ENCODE assay signal across 1 fruit fly cellular context in the genomic region with DNA sequence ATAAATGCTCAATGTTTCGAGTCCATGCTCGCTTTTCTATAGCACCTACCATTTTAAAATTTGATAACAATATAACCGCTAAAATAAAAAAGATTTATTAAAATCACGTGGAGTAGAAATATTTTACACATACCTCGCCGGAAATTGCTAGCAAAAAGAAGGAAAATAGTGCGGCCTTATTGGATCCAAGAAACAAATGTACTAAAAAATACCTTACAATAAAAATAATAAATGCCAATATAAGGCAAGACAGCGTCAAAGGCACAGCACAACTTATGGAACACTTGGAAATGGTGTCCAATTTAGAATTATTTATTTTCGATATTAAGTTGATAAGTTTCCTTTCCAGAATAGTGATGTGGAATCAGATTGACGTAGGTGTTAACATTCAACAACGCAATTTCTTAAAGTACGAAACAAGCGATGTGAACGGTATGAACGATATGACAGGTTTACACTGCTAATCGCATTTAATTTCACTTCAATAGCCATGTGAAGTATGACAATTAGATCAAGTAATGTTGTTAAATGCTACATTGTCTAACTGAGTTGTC.
TF ChIP-seq lines count a peak whose summit lies in the region.

Gene RpL5 (minus strand): TSS at position 397 of the 554 bp plus-strand sequence.

TF ChIP-seq in whole organism, embryonic, 481 proteins besides CTCF, POLR2A, EP300 and RAD21 (continued from another document and continues in another):
- TF ChIP-seq Atf3 (GFP tag; optimal IDR thresholded peaks at IDR 0.05; lab: Kevin White, UChicago), result peak; percentile 31
- TF ChIP-seq zen (tag; optimal IDR thresholded peaks at IDR 0.05; lab: Kevin White, UChicago), result peak; percentile 70
- no peak for TF ChIP-seq hth (optimal IDR thresholded peaks at IDR 0.05; lab: Kevin White, UChicago)
- no peak for TF ChIP-seq ftz-f1 (GFP tag; optimal IDR thresholded peaks at IDR 0.05; lab: Kevin White, UChicago)
- peak; percentile 68; the same call in 1 of the 2 replicates for TF ChIP-seq Rfx (GFP tag; IDR thresholded peaks at IDR 0.05; lab: Robert Waterston, UW)
- no peak for TF ChIP-seq Gug (GFP tag; IDR thresholded peaks at IDR 0.05; lab: Robert Waterston, UW)
- no peak for TF ChIP-seq gcm (GFP tag; optimal IDR thresholded peaks at IDR 0.05; lab: Kevin White, UChicago)
- peak in 1 of 3 experiments; percentile 9 for TF ChIP-seq lola (GFP tag; optimal IDR thresholded peaks at IDR 0.05; lab: Kevin White, UChicago)
- TF ChIP-seq sug (tag; optimal IDR thresholded peaks at IDR 0.05; lab: Kevin White, UChicago), result peak; percentile 19
- TF ChIP-seq Chrac-16 (GFP tag; optimal IDR thresholded peaks at IDR 0.05; lab: Kevin White, UChicago), result no peak
- no peak for TF ChIP-seq wor (GFP tag; IDR thresholded peaks at IDR 0.05; lab: Robert Waterston, UW)
- no peak for TF ChIP-seq CG2202 (tag; optimal IDR thresholded peaks at IDR 0.05; lab: Kevin White, UChicago)
- TF ChIP-seq CG7357 (GFP tag; IDR thresholded peaks at IDR 0.05; lab: Robert Waterston, UW), result peak; percentile 96
- TF ChIP-seq CG2678 (tag; optimal IDR thresholded peaks at IDR 0.05; lab: Kevin White, UChicago), result no peak
- no peak for TF ChIP-seq abd-A (tag; optimal IDR thresholded peaks at IDR 0.05; lab: Kevin White, UChicago)
- no peak for TF ChIP-seq ap (GFP tag; IDR thresholded peaks at IDR 0.05; lab: Robert Waterston, UW)
- no peak for TF ChIP-seq Dip2 (GFP tag; IDR thresholded peaks at IDR 0.05; lab: Robert Waterston, UW)
- no peak for TF ChIP-seq klu (GFP tag; IDR thresholded peaks at IDR 0.05; lab: Robert Waterston, UW)
- no peak for TF ChIP-seq bab2 (GFP tag; optimal IDR thresholded peaks at IDR 0.05; lab: Kevin White, UChicago)
- TF ChIP-seq chm (GFP tag; IDR thresholded peaks at IDR 0.05; lab: Robert Waterston, UW), result no peak
- no peak for TF ChIP-seq Fer1 (GFP tag; optimal IDR thresholded peaks at IDR 0.05; lab: Kevin White, UChicago)
- TF ChIP-seq CG9876 (GFP tag; optimal IDR thresholded peaks at IDR 0.05; lab: Kevin White, UChicago), result peak; percentile 39
- TF ChIP-seq CG8359 (GFP tag; optimal IDR thresholded peaks at IDR 0.05; lab: Kevin White, UChicago; ENCODE audit: borderline replicate concordance), result no peak
- peak; percentile 3 for TF ChIP-seq Sry-β (GFP tag; optimal IDR thresholded peaks at IDR 0.05; lab: Kevin White, UChicago)
- TF ChIP-seq CG12219 (GFP tag; optimal IDR thresholded peaks at IDR 0.05; lab: Kevin White, UChicago), result no peak
- no peak for TF ChIP-seq Doc2 (GFP tag; IDR thresholded peaks at IDR 0.05; lab: Robert Waterston, UW)
- no peak for TF ChIP-seq insv (GFP tag; optimal IDR thresholded peaks at IDR 0.05; lab: Kevin White, UChicago)
- TF ChIP-seq CG32772 (GFP tag; IDR thresholded peaks at IDR 0.05; lab: Robert Waterston, UW), result no peak
- no peak for TF ChIP-seq grn (GFP tag; optimal IDR thresholded peaks at IDR 0.05; lab: Kevin White, UChicago)
- TF ChIP-seq CG12104 (GFP tag; optimal IDR thresholded peaks at IDR 0.05; lab: Kevin White, UChicago), result no peak
- no peak for TF ChIP-seq CG1832 (GFP tag; optimal IDR thresholded peaks at IDR 0.05; lab: Kevin White, UChicago)
- TF ChIP-seq CG1603 (tag; optimal IDR thresholded peaks at IDR 0.05; lab: Kevin White, UChicago), result peak; percentile 100
- peak; percentile 74 for TF ChIP-seq nmo (GFP tag; optimal IDR thresholded peaks at IDR 0.05; lab: Kevin White, UChicago)
- no peak for TF ChIP-seq CG3163 (GFP tag; optimal IDR thresholded peaks at IDR 0.05; lab: Kevin White, UChicago)
- TF ChIP-seq Dref (GFP tag; IDR thresholded peaks at IDR 0.05; lab: Robert Waterston, UW), result no peak
- TF ChIP-seq CG10366 (GFP tag; IDR thresholded peaks at IDR 0.05; lab: Robert Waterston, UW), result peak; percentile 29; the same call in 1 of the 2 replicates
- no peak for TF ChIP-seq CG10462 (GFP tag; optimal IDR thresholded peaks at IDR 0.05; lab: Kevin White, UChicago)
- no peak for TF ChIP-seq pnt (GFP tag; optimal IDR thresholded peaks at IDR 0.05; lab: Kevin White, UChicago)
- TF ChIP-seq Awh (GFP tag; IDR thresholded peaks at IDR 0.05; lab: Robert Waterston, UW), result no peak
- peak; percentile 54 for TF ChIP-seq CG8290 (GFP tag; optimal IDR thresholded peaks at IDR 0.05; lab: Kevin White, UChicago)
- TF ChIP-seq CG8290 (tag; optimal IDR thresholded peaks at IDR 0.05; lab: Kevin White, UChicago), result peak in 1 of 2 experiments; percentile 45
- TF ChIP-seq CG2889 (GFP tag; IDR thresholded peaks at IDR 0.05; lab: Robert Waterston, UW), result no peak
- peak; percentile 28 for TF ChIP-seq caup (GFP tag; optimal IDR thresholded peaks at IDR 0.05; lab: Kevin White, UChicago; ENCODE audit: severe bottlenecking)
- TF ChIP-seq disco-r (GFP tag; optimal IDR thresholded peaks at IDR 0.05; lab: Kevin White, UChicago), result no peak
- no peak; the same call in 1 of the 2 replicates for TF ChIP-seq vvl (GFP tag; IDR thresholded peaks at IDR 0.05; lab: Robert Waterston, UW)
- peak; percentile 38 for TF ChIP-seq CG13775 (GFP tag; optimal IDR thresholded peaks at IDR 0.05; lab: Kevin White, UChicago)
- no peak for TF ChIP-seq CG1792 (GFP tag; optimal IDR thresholded peaks at IDR 0.05; lab: Kevin White, UChicago)
- TF ChIP-seq jing (GFP tag; optimal IDR thresholded peaks at IDR 0.05; lab: Kevin White, UChicago), result peak; percentile 9
- TF ChIP-seq Ptx1 (GFP tag; IDR thresholded peaks at IDR 0.05; lab: Robert Waterston, UW), result no peak
- TF ChIP-seq CG9727 (GFP tag; optimal IDR thresholded peaks at IDR 0.05; lab: Kevin White, UChicago), result no peak
- peak; percentile 100 for TF ChIP-seq CG30020 (tag; optimal IDR thresholded peaks at IDR 0.05; lab: Kevin White, UChicago)
- TF ChIP-seq CG33213 (GFP tag; optimal IDR thresholded peaks at IDR 0.05; lab: Kevin White, UChicago), result peak; percentile 75
- TF ChIP-seq HmgD (GFP tag; optimal IDR thresholded peaks at IDR 0.05; lab: Kevin White, UChicago), result peak; percentile 40
- TF ChIP-seq pho (GFP tag; optimal IDR thresholded peaks at IDR 0.05; lab: Kevin White, UChicago), result peak; percentile 18
- TF ChIP-seq pros (GFP tag; optimal IDR thresholded peaks at IDR 0.05; lab: Kevin White, UChicago), result no peak
- TF ChIP-seq cg (GFP tag; optimal IDR thresholded peaks at IDR 0.05; lab: Kevin White, UChicago), result no peak
- TF ChIP-seq CG8924 (tag; optimal IDR thresholded peaks at IDR 0.05; lab: Kevin White, UChicago), result no peak
- no peak for TF ChIP-seq inv (GFP tag; IDR thresholded peaks at IDR 0.05; lab: Robert Waterston, UW; ENCODE audit: partially characterized antibody)
- TF ChIP-seq Bteb2 (GFP tag; optimal IDR thresholded peaks at IDR 0.05; lab: Kevin White, UChicago), result peak; percentile 13
- peak; percentile 6 for TF ChIP-seq lilli (GFP tag; optimal IDR thresholded peaks at IDR 0.05; lab: Kevin White, UChicago)
- TF ChIP-seq CG31365 (tag; optimal IDR thresholded peaks at IDR 0.05; lab: Kevin White, UChicago), result no peak
- no peak for TF ChIP-seq Tbp (GFP tag; optimal IDR thresholded peaks at IDR 0.05; lab: Kevin White, UChicago)
- peak; percentile 22; the same call in 1 of the 2 replicates for TF ChIP-seq HLH3B (GFP tag; IDR thresholded peaks at IDR 0.05; lab: Robert Waterston, UW)
- peak; percentile 79 for TF ChIP-seq sens (GFP tag; lab: Kevin White, UChicago)
- TF ChIP-seq sim (GFP tag; IDR thresholded peaks at IDR 0.05; lab: Robert Waterston, UW), result no peak
- TF ChIP-seq pfk (GFP tag; optimal IDR thresholded peaks at IDR 0.05; lab: Kevin White, UChicago), result peak; percentile 91
- peak; percentile 26 for TF ChIP-seq Meics (GFP tag; optimal IDR thresholded peaks at IDR 0.05; lab: Kevin White, UChicago)
- no peak for TF ChIP-seq Dll (GFP tag; IDR thresholded peaks at IDR 0.05; lab: Robert Waterston, UW; ENCODE audit: partially characterized antibody)
- no peak for TF ChIP-seq tin (GFP tag; optimal IDR thresholded peaks at IDR 0.05; lab: Kevin White, UChicago)
- peak; percentile 73 for TF ChIP-seq CG17361 (GFP tag; IDR thresholded peaks at IDR 0.05; lab: Robert Waterston, UW)
- peak; percentile 69 for TF ChIP-seq dm (GFP tag; optimal IDR thresholded peaks at IDR 0.05; lab: Kevin White, UChicago)
- TF ChIP-seq B-H2 (GFP tag; optimal IDR thresholded peaks at IDR 0.05; lab: Kevin White, UChicago), result peak; percentile 38
- no peak for TF ChIP-seq CG18262 (tag; optimal IDR thresholded peaks at IDR 0.05; lab: Kevin White, UChicago)
- TF ChIP-seq eyg (GFP tag; optimal IDR thresholded peaks at IDR 0.05; lab: Kevin White, UChicago), result no peak
- TF ChIP-seq hkb (optimal IDR thresholded peaks at IDR 0.05; lab: Kevin White, UChicago), result no peak
- TF ChIP-seq hkb (GFP tag; IDR thresholded peaks at IDR 0.05; lab: Robert Waterston, UW), result no peak
- TF ChIP-seq CG4820 (GFP tag; optimal IDR thresholded peaks at IDR 0.05; lab: Kevin White, UChicago), result peak; percentile 67
- TF ChIP-seq CG4328 (GFP tag; optimal IDR thresholded peaks at IDR 0.05; lab: Kevin White, UChicago), result no peak
- TF ChIP-seq Oli (tag; optimal IDR thresholded peaks at IDR 0.05; lab: Kevin White, UChicago), result peak; percentile 11
- TF ChIP-seq CG17568 (GFP tag; optimal IDR thresholded peaks at IDR 0.05; lab: Kevin White, UChicago), result peak; percentile 60
- no peak for TF ChIP-seq rib (GFP tag; IDR thresholded peaks at IDR 0.05; lab: Robert Waterston, UW)
- TF ChIP-seq Stat92E (GFP tag; optimal IDR thresholded peaks at IDR 0.05; lab: Kevin White, UChicago), result no peak
- TF ChIP-seq Pdp1 (GFP tag; optimal IDR thresholded peaks at IDR 0.05; lab: Kevin White, UChicago), result peak in 1 of 2 experiments; percentile 3
- TF ChIP-seq p53 (GFP tag; optimal IDR thresholded peaks at IDR 0.05; lab: Kevin White, UChicago), result peak; percentile 38
- TF ChIP-seq cad (GFP tag; optimal IDR thresholded peaks at IDR 0.05; lab: Kevin White, UChicago), result no peak
- TF ChIP-seq Fer3 (tag; optimal IDR thresholded peaks at IDR 0.05; lab: Kevin White, UChicago), result no peak
- TF ChIP-seq E2f2 (GFP tag; IDR thresholded peaks at IDR 0.05; lab: Robert Waterston, UW), result no peak
- peak; percentile 36 for TF ChIP-seq trem (tag; optimal IDR thresholded peaks at IDR 0.05; lab: Kevin White, UChicago)
- no peak for TF ChIP-seq CG10147 (GFP tag; optimal IDR thresholded peaks at IDR 0.05; lab: Kevin White, UChicago)
- no peak for TF ChIP-seq Trl (optimal IDR thresholded peaks at IDR 0.05; lab: Kevin White, UChicago)
- TF ChIP-seq Trl (GFP tag; optimal IDR thresholded peaks at IDR 0.05; lab: Kevin White, UChicago), result no peak
- TF ChIP-seq CG12071 (GFP tag; optimal IDR thresholded peaks at IDR 0.05; lab: Kevin White, UChicago), result no peak
- TF ChIP-seq nau (GFP tag; optimal IDR thresholded peaks at IDR 0.05; lab: Kevin White, UChicago), result no peak
- TF ChIP-seq zf30C (GFP tag; optimal IDR thresholded peaks at IDR 0.05; lab: Kevin White, UChicago), result no peak
- TF ChIP-seq CG12391 (tag; optimal IDR thresholded peaks at IDR 0.05; lab: Kevin White, UChicago), result no peak
- no peak for TF ChIP-seq unc-4 (GFP tag; IDR thresholded peaks at IDR 0.05; lab: Robert Waterston, UW; ENCODE audit: partially characterized antibody)
- no peak for TF ChIP-seq run (tag; optimal IDR thresholded peaks at IDR 0.05; lab: Kevin White, UChicago)
- peak; percentile 69 for TF ChIP-seq CG17385 (GFP tag; optimal IDR thresholded peaks at IDR 0.05; lab: Kevin White, UChicago)
- no peak for TF ChIP-seq CG16813 (GFP tag; IDR thresholded peaks at IDR 0.05; lab: Robert Waterston, UW; ENCODE audit: partially characterized antibody)
- no peak for TF ChIP-seq Lpt (GFP tag; optimal IDR thresholded peaks at IDR 0.05; lab: Kevin White, UChicago)
- TF ChIP-seq YL-1 (GFP tag; optimal IDR thresholded peaks at IDR 0.05; lab: Kevin White, UChicago), result peak; percentile 68
- no peak for TF ChIP-seq HLHmδ (GFP tag; optimal IDR thresholded peaks at IDR 0.05; lab: Kevin White, UChicago)
- TF ChIP-seq HLH54F (GFP tag; optimal IDR thresholded peaks at IDR 0.05; lab: Kevin White, UChicago), result no peak
- TF ChIP-seq CG10565 (GFP tag; optimal IDR thresholded peaks at IDR 0.05; lab: Kevin White, UChicago), result no peak
- TF ChIP-seq Xrp1 (GFP tag; IDR thresholded peaks at IDR 0.05; lab: Robert Waterston, UW), result no peak
- TF ChIP-seq tx (GFP tag; optimal IDR thresholded peaks at IDR 0.05; lab: Kevin White, UChicago), result no peak
- TF ChIP-seq CrebB (tag; optimal IDR thresholded peaks at IDR 0.05; lab: Kevin White, UChicago), result no peak
- no peak for TF ChIP-seq lab (GFP tag; optimal IDR thresholded peaks at IDR 0.05; lab: Kevin White, UChicago)
- TF ChIP-seq Rx (GFP tag; IDR thresholded peaks at IDR 0.05; lab: Robert Waterston, UW), result no peak
- no peak for TF ChIP-seq Ravus (GFP tag; IDR thresholded peaks at IDR 0.05; lab: Robert Waterston, UW)
- TF ChIP-seq CG17328 (GFP tag; IDR thresholded peaks at IDR 0.05; lab: Robert Waterston, UW), result peak; percentile 57
- peak; percentile 19 for TF ChIP-seq CG8388 (GFP tag; optimal IDR thresholded peaks at IDR 0.05; lab: Kevin White, UChicago)
- TF ChIP-seq Neu2 (GFP tag; optimal IDR thresholded peaks at IDR 0.05; lab: Kevin White, UChicago; ENCODE audit: borderline replicate concordance), result no peak
- peak; percentile 27; the same call in 1 of the 2 replicates for TF ChIP-seq CG31441 (GFP tag; IDR thresholded peaks at IDR 0.05; lab: Robert Waterston, UW)
- TF ChIP-seq row (GFP tag; IDR thresholded peaks at IDR 0.05; lab: Robert Waterston, UW), result peak; percentile 86
- TF ChIP-seq Nf-YA (GFP tag; IDR thresholded peaks at IDR 0.05; lab: Robert Waterston, UW), result no peak
- peak; percentile 4 for TF ChIP-seq Elba2 (GFP tag; optimal IDR thresholded peaks at IDR 0.05; lab: Kevin White, UChicago)
- no peak for TF ChIP-seq Sox102F (GFP tag; optimal IDR thresholded peaks at IDR 0.05; lab: Kevin White, UChicago)
- TF ChIP-seq CG8765 (GFP tag; IDR thresholded peaks at IDR 0.05; lab: Robert Waterston, UW), result no peak
- no peak for TF ChIP-seq CG14050 (GFP tag; IDR thresholded peaks at IDR 0.05; lab: Robert Waterston, UW)
- TF ChIP-seq shn (GFP tag; optimal IDR thresholded peaks at IDR 0.05; lab: Kevin White, UChicago), result no peak
- no peak for TF ChIP-seq her (GFP tag; optimal IDR thresholded peaks at IDR 0.05; lab: Kevin White, UChicago)
- TF ChIP-seq CG4707 (GFP tag; optimal IDR thresholded peaks at IDR 0.05; lab: Kevin White, UChicago), result no peak
- TF ChIP-seq CG30403 (GFP tag; optimal IDR thresholded peaks at IDR 0.05; lab: Kevin White, UChicago), result peak; percentile 9
- TF ChIP-seq fu2 (GFP tag; optimal IDR thresholded peaks at IDR 0.05; lab: Kevin White, UChicago), result peak; percentile 13
- TF ChIP-seq trh (GFP tag; optimal IDR thresholded peaks at IDR 0.05; lab: Kevin White, UChicago), result no peak
- peak in 1 of 2 experiments; percentile 36 for TF ChIP-seq Dfd (GFP tag; optimal IDR thresholded peaks at IDR 0.05; lab: Kevin White, UChicago)
- TF ChIP-seq CG11398 (GFP tag; optimal IDR thresholded peaks at IDR 0.05; lab: Kevin White, UChicago), result no peak
- TF ChIP-seq Hr78 (GFP tag; optimal IDR thresholded peaks at IDR 0.05; lab: Kevin White, UChicago), result no peak
